Fruit fly (Drosophila melanogaster): ENCODE measurements around the gene CG6865.

dm6 chr3L:18896297-18896863 lies 32.9 kb downstream of the CG6865 start:
- TF ChIP-seq CG8478 (optimal IDR thresholded peaks at IDR 0.05) (no peak), CTCF (optimal IDR thresholded peaks at IDR 0.05) (no peak)
